Worm (Caenorhabditis elegans) whole organism, L4 larva: ENCODE results near the gene pad-2.

Experiments used
- F26F4.8 ChIP-seq: fragments of 200-800 bp; sonication (Bioruptor generic); conservative IDR thresholded peaks from 2 replicates; pipeline ENCODE4 v1.3.6; 2022; ENCODE audit warnings: missing genetic modification characterization, missing compliant biosample characterization
- R02D3.7 ChIP-seq: fragments of 150-350 bp; sonication (generic microtip); optimal IDR thresholded peaks from 3 replicates; lab custom pipeline; 2014; ENCODE audit warnings: missing biosample characterization, missing genetic modification characterization
- Y48G9A.11 ChIP-seq: fragments of 200-800 bp; sonication (Bioruptor generic); IDR thresholded peaks from 2 replicates; pipeline ENCODE4 v1.3.6; 2022; ENCODE audit warnings: missing genetic modification reagents, missing genetic modification characterization, missing compliant biosample characterization
- Y5F2A.4 ChIP-seq: fragments of 200-800 bp; sonication (Bioruptor generic); optimal IDR thresholded peaks from 2 replicates; lab custom pipeline; 2018; ENCODE audit warnings: mild to moderate bottlenecking, missing genetic modification characterization, missing compliant biosample characterization
- aha-1 ChIP-seq: fragments of 150-350 bp; peaks from one replicate; lab custom pipeline; 2014; ENCODE audit warnings: missing biosample characterization, missing genetic modification characterization
- aly-2 ChIP-seq: sonication (generic microtip); optimal IDR thresholded peaks from 2 replicates; lab custom pipeline; 2018; ENCODE audit warnings: missing biosample characterization, missing genetic modification characterization
- arid-1 ChIP-seq: fragments of 200-800 bp; sonication (Bioruptor generic); conservative IDR thresholded peaks from 2 replicates; pipeline ENCODE4 v1.3.6; 2022; ENCODE audit warnings: missing genetic modification reagents, missing genetic modification characterization, missing compliant biosample characterization
- attf-4 ChIP-seq: sonication (generic microtip); optimal IDR thresholded peaks from 3 replicates; lab custom pipeline; 2017; ENCODE audit warnings: missing biosample characterization, missing genetic modification characterization
- ceh-20 ChIP-seq: fragments of 200-800 bp; sonication (Bioruptor generic); IDR thresholded peaks from 2 replicates; pipeline ENCODE4 v1.3.6; 2022; ENCODE audit warnings: missing genetic modification reagents, missing genetic modification characterization, missing compliant biosample characterization
- ceh-32 ChIP-seq: sonication (generic microtip); optimal IDR thresholded peaks from 2 replicates; lab custom pipeline; 2016; ENCODE audit warnings: mild to moderate bottlenecking, missing genetic modification characterization, missing compliant biosample characterization; ENCODE audit not compliant: poor library complexity
- ceh-44 ChIP-seq: fragments of 200-800 bp; sonication (Bioruptor generic); IDR thresholded peaks from 2 replicates; pipeline ENCODE4 v1.3.6; 2022; ENCODE audit warnings: missing genetic modification reagents, missing genetic modification characterization, missing compliant biosample characterization
- cey-2 ChIP-seq: sonication (generic microtip); optimal IDR thresholded peaks from 3 replicates; lab custom pipeline; 2017; ENCODE audit warnings: missing genetic modification characterization, mild to moderate bottlenecking, missing compliant biosample characterization, antibody characterized with exemption, borderline replicate concordance; ENCODE audit not compliant: insufficient read depth
- daf-12 ChIP-seq: fragments of 150-350 bp; optimal IDR thresholded peaks from 2 replicates; lab custom pipeline; 2014; ENCODE audit warnings: missing biosample characterization, missing genetic modification reagents, missing genetic modification characterization
- daf-16 ChIP-seq, 3 experiments: sonication (generic microtip); optimal IDR thresholded peaks; 2 replicates each; lab custom pipeline; 2016 to 2017; ENCODE audit warnings: missing genetic modification characterization in 3 of 3, missing genetic modification reagents in 3 of 3, mild to moderate bottlenecking in 2 of 3, missing compliant biosample characterization in 2 of 3, missing biosample characterization in 1 of 3, moderate library complexity in 1 of 3
- dmd-6 ChIP-seq: fragments of 200-800 bp; sonication (Bioruptor generic); IDR thresholded peaks from 2 replicates; pipeline ENCODE4 v1.3.6; 2022; ENCODE audit warnings: missing genetic modification reagents, missing genetic modification characterization, missing compliant biosample characterization
- dmd-8 ChIP-seq: fragments of 200-800 bp; sonication (Bioruptor generic); IDR thresholded peaks from 2 replicates; pipeline ENCODE4 v1.3.6; 2022; ENCODE audit warnings: missing genetic modification characterization, missing compliant biosample characterization
- duxl-1 ChIP-seq: sonication (generic microtip); optimal IDR thresholded peaks from 2 replicates; lab custom pipeline; 2016; ENCODE audit warnings: mild to moderate bottlenecking, missing genetic modification characterization, moderate library complexity, missing compliant biosample characterization; ENCODE audit not compliant: poor library complexity
- dve-1 ChIP-seq: sonication (generic microtip); optimal IDR thresholded peaks from 2 replicates; lab custom pipeline; 2017; ENCODE audit warnings: antibody characterized with exemption, mild to moderate bottlenecking, missing genetic modification characterization, missing compliant biosample characterization; ENCODE audit not compliant: insufficient read depth
- egl-27 ChIP-seq: sonication (generic microtip); optimal IDR thresholded peaks from 3 replicates; lab custom pipeline; 2017; ENCODE audit warnings: missing biosample characterization, missing genetic modification reagents, missing genetic modification characterization
- hif-1 ChIP-seq, 2 experiments: sonication (generic microtip); optimal IDR thresholded peaks; 2 replicates each; lab custom pipeline; 2016 to 2017; ENCODE audit warnings: missing compliant biosample characterization in 2 of 2, missing genetic modification characterization in 2 of 2, missing genetic modification reagents in 2 of 2, missing genotype in 2 of 2, mild to moderate bottlenecking in 1 of 2
- hlh-11 ChIP-seq: fragments of 200-800 bp; sonication (Bioruptor generic); optimal IDR thresholded peaks from 2 replicates; lab custom pipeline; 2018; ENCODE audit warnings: mild to moderate bottlenecking, missing genetic modification characterization, missing compliant biosample characterization
- hlh-30 ChIP-seq: sonication (generic microtip); optimal IDR thresholded peaks from 2 replicates; lab custom pipeline; 2017; ENCODE audit warnings: antibody characterized with exemption, mild to moderate bottlenecking, missing genetic modification characterization, missing compliant biosample characterization; ENCODE audit not compliant: insufficient read depth
- lin-1 ChIP-seq: fragments of 200-800 bp; sonication (Bioruptor generic); IDR thresholded peaks from 2 replicates; pipeline ENCODE4 v1.3.6; 2022; ENCODE audit warnings: missing genetic modification reagents, missing genetic modification characterization, missing compliant biosample characterization
- lin-29 ChIP-seq: fragments of 200-800 bp; sonication (Bioruptor generic); IDR thresholded peaks from 2 replicates; pipeline ENCODE4 v1.3.6; 2022; ENCODE audit warnings: missing genetic modification reagents, missing genetic modification characterization, missing compliant biosample characterization
- lin-38 ChIP-seq: fragments of 200-800 bp; sonication (Bioruptor generic); IDR thresholded peaks from 2 replicates; pipeline ENCODE4 v1.3.6; 2022; ENCODE audit warnings: missing genetic modification reagents, missing genetic modification characterization, missing compliant biosample characterization
- lir-3 ChIP-seq: sonication (generic microtip); optimal IDR thresholded peaks from 2 replicates; lab custom pipeline; 2016; ENCODE audit warnings: mild to moderate bottlenecking, missing genetic modification characterization, missing compliant biosample characterization
- lsy-2 ChIP-seq, 2 experiments: fragments of 150-350 bp in 1 of 2; sonication (generic microtip) in 1 of 2; optimal IDR thresholded peaks; 2 replicates each; lab custom pipeline; 2014 to 2017; ENCODE audit warnings: missing biosample characterization in 2 of 2, missing genetic modification characterization in 2 of 2
- madf-5 ChIP-seq, 2 experiments: fragments of 200-800 bp; sonication (Bioruptor generic); IDR thresholded peaks; 2 replicates each; pipeline ENCODE4 v1.3.6; 2022; ENCODE audit warnings: missing compliant biosample characterization in 2 of 2, missing genetic modification characterization in 2 of 2
- mdl-1 ChIP-seq, 2 experiments: fragments of 150-350 bp in 1 of 2; sonication (generic microtip) in 1 of 2; optimal IDR thresholded peaks; 2 replicates each; lab custom pipeline; 2014 to 2017; ENCODE audit warnings: missing biosample characterization in 2 of 2, missing genetic modification characterization in 2 of 2
- mdt-29 ChIP-seq: fragments of 200-800 bp; sonication (Bioruptor generic); IDR thresholded peaks from 2 replicates; pipeline ENCODE4 v1.3.6; 2022; ENCODE audit warnings: missing genetic modification reagents, missing genetic modification characterization, missing compliant biosample characterization
- mep-1 ChIP-seq: fragments of 150-350 bp; sonication (generic microtip); optimal IDR thresholded peaks from 3 replicates; lab custom pipeline; 2014; ENCODE audit warnings: missing biosample characterization, missing genetic modification characterization
- mxl-3 ChIP-seq: fragments of 200-800 bp; sonication (Bioruptor generic); optimal IDR thresholded peaks from 2 replicates; lab custom pipeline; 2018; ENCODE audit warnings: mild to moderate bottlenecking, missing genetic modification characterization, missing compliant biosample characterization
- nhr-10 ChIP-seq: fragments of 150-350 bp; optimal IDR thresholded peaks from 2 replicates; lab custom pipeline; 2014; ENCODE audit warnings: missing biosample characterization, missing genetic modification characterization
- nhr-28 ChIP-seq: fragments of 150-350 bp; optimal IDR thresholded peaks from 2 replicates; lab custom pipeline; 2014; ENCODE audit warnings: missing biosample characterization, missing genetic modification characterization
- nhr-41 ChIP-seq: fragments of 200-800 bp; sonication (Bioruptor generic); IDR thresholded peaks from 2 replicates; pipeline ENCODE4 v1.3.6; 2022; ENCODE audit warnings: missing genetic modification reagents, missing genetic modification characterization, missing compliant biosample characterization
- nhr-48 ChIP-seq: sonication (generic microtip); optimal IDR thresholded peaks from 2 replicates; lab custom pipeline; 2016; ENCODE audit warnings: mild to moderate bottlenecking, missing genetic modification characterization, missing compliant biosample characterization
- pha-4 ChIP-seq, 2 experiments: fragments of 150-350 bp in 1 of 2; fragments of 200-800 bp in 1 of 2; sonication (Bioruptor generic) in 1 of 2; IDR thresholded peaks in 1 of 2; optimal IDR thresholded peaks in 1 of 2; 2 replicates each; pipeline versions ENCODE4 v1.3.6 to Lab custom; 2014 to 2022; ENCODE audit warnings: missing genetic modification characterization in 2 of 2, missing genetic modification reagents in 2 of 2, missing biosample characterization in 1 of 2, missing compliant biosample characterization in 1 of 2
- pqm-1 ChIP-seq: sonication (generic microtip); optimal IDR thresholded peaks from 2 replicates; lab custom pipeline; 2017; ENCODE audit warnings: missing biosample characterization, missing genetic modification characterization
- rbr-2 ChIP-seq: sonication (generic microtip); optimal IDR thresholded peaks from 2 replicates; lab custom pipeline; 2016; ENCODE audit warnings: missing genotype, missing genetic modification characterization, missing compliant biosample characterization
- spr-3 ChIP-seq: fragments of 200-800 bp; sonication (Bioruptor generic); optimal IDR thresholded peaks from 2 replicates; lab custom pipeline; 2018; ENCODE audit warnings: mild to moderate bottlenecking, missing genetic modification characterization, missing compliant biosample characterization
- tra-1 ChIP-seq: fragments of 200-800 bp; sonication (Bioruptor generic); IDR thresholded peaks from 2 replicates; pipeline ENCODE4 v1.3.6; 2022; ENCODE audit warnings: missing genetic modification reagents, missing genetic modification characterization, missing compliant biosample characterization
- vab-7 ChIP-seq: fragments of 200-800 bp; sonication (Bioruptor generic); IDR thresholded peaks from 2 replicates; pipeline ENCODE4 v1.3.6; 2022; ENCODE audit warnings: missing genetic modification reagents, missing genetic modification characterization, missing compliant biosample characterization
- zfp-2 ChIP-seq: sonication (generic microtip); optimal IDR thresholded peaks from 2 replicates; lab custom pipeline; 2016; ENCODE audit warnings: mild to moderate bottlenecking, missing genetic modification characterization, missing compliant biosample characterization
- zip-11 ChIP-seq: fragments of 200-800 bp; sonication (Bioruptor generic); IDR thresholded peaks from 2 replicates; pipeline ENCODE4 v1.3.6; 2022; ENCODE audit warnings: missing genetic modification characterization, missing compliant biosample characterization
- ztf-11 ChIP-seq: fragments of 150-350 bp; optimal IDR thresholded peaks from 2 replicates; lab custom pipeline; 2014; ENCODE audit warnings: missing biosample characterization, missing genetic modification characterization

The pad-2 gene

ce11 chrIII:10329811-10330210 is 50.9 kb downstream of the pad-2 start:
- TF ChIP-seq mep-1 (tag; lab: Kevin White, UChicago) (peak; percentile 37), nhr-41 (no peak), pqm-1 (tag; lab: Kevin White, UChicago) (peak; percentile 23), spr-3 (GFP tag; lab: Kevin White, UChicago) (no peak), R02D3.7 (tag; lab: Kevin White, UChicago) (no peak), Y5F2A.4 (GFP tag; lab: Kevin White, UChicago) (no peak), mdl-1 (tag; optimal IDR thresholded peaks at IDR 0.05; lab: Kevin White, UChicago) (peak in 1 of 2 experiments; percentile 25), ceh-20 (GFP tag; lab: Robert Waterston, UW) (no peak), egl-27 (tag; lab: Kevin White, UChicago) (no peak), zip-11 (GFP tag; lab: Robert Waterston, UW) (no peak), tra-1 (GFP tag; lab: Robert Waterston, UW) (no peak), arid-1 (GFP tag; lab: Robert Waterston, UW) (no peak), zfp-2 (tag; lab: Kevin White, UChicago) (no peak), hlh-30 (tag; lab: Kevin White, UChicago) (peak; percentile 52), attf-4 (no peak), nhr-28 (tag; lab: Kevin White, UChicago) (peak; percentile 62), dve-1 (peak; percentile 63), mdt-29 (GFP tag; lab: Robert Waterston, UW) (no peak), hlh-11 (tag; lab: Kevin White, UChicago) (peak; percentile 62), lsy-2 (tag; optimal IDR thresholded peaks at IDR 0.05; lab: Kevin White, UChicago) (peak in 1 of 2 experiments; percentile 12), dmd-8 (GFP tag; lab: Robert Waterston, UW) (no peak), daf-16 (GFP tag; optimal IDR thresholded peaks at IDR 0.05; lab: Kevin White, UChicago) (peak in 1 of 2 experiments; percentile 61), daf-16 (tag; optimal IDR thresholded peaks at IDR 0.05; lab: Kevin White, UChicago) (peak; percentile 87), lir-3 (tag; lab: Kevin White, UChicago) (no peak), mxl-3 (peak; percentile 44), lin-29 (GFP tag; lab: Robert Waterston, UW) (no peak), vab-7 (GFP tag; lab: Robert Waterston, UW) (no peak), nhr-10 (tag; lab: Kevin White, UChicago) (no peak), pha-4 (GFP tag; IDR thresholded peaks at IDR 0.05; lab: Robert Waterston, UW) (no peak), pha-4 (tag; optimal IDR thresholded peaks at IDR 0.05; lab: Kevin White, UChicago) (no peak), lin-1 (GFP tag; lab: Robert Waterston, UW) (0 out of 2 replicates have a peak, but pooled peaks have one; percentile 7), hif-1 (tag; optimal IDR thresholded peaks at IDR 0.05; lab: Kevin White, UChicago) (peak in 1 of 2 experiments; percentile 46), dmd-6 (GFP tag; lab: Robert Waterston, UW) (peak; percentile 56), ceh-32 (tag; lab: Kevin White, UChicago) (no peak), ztf-11 (tag; lab: Kevin White, UChicago) (no peak), rbr-2 (no peak)

- TF ChIP-seq aha-1 (tag; lab: Kevin White, UChicago) = no peak
- TF ChIP-seq tra-1 (GFP tag; lab: Robert Waterston, UW) = no peak
- TF ChIP-seq zip-11 (GFP tag; lab: Robert Waterston, UW) = no peak
- no peak for TF ChIP-seq madf-5 (GFP tag; IDR thresholded peaks at IDR 0.05; lab: Robert Waterston, UW)
- no peak for TF ChIP-seq lin-29 (GFP tag; lab: Robert Waterston, UW)
- no peak for TF ChIP-seq lin-38
- no peak for TF ChIP-seq daf-12 (tag; lab: Kevin White, UChicago)
- no peak for TF ChIP-seq F26F4.8 (GFP tag; lab: Robert Waterston, UW)
- TF ChIP-seq attf-4 = no peak
- no peak for TF ChIP-seq cey-2 (tag; lab: Kevin White, UChicago)
- TF ChIP-seq ztf-11 (tag; lab: Kevin White, UChicago) = no peak
- no peak for TF ChIP-seq Y48G9A.11 (GFP tag; lab: Robert Waterston, UW)
- TF ChIP-seq duxl-1 (tag; lab: Kevin White, UChicago) = no peak
- no peak for TF ChIP-seq nhr-48 (tag; lab: Kevin White, UChicago)
- TF ChIP-seq nhr-28 (tag; lab: Kevin White, UChicago) = no peak
- TF ChIP-seq ceh-20 (GFP tag; lab: Robert Waterston, UW) = no peak
- no peak for TF ChIP-seq ceh-44 (GFP tag; lab: Robert Waterston, UW)
- TF ChIP-seq aly-2 (tag; lab: Kevin White, UChicago) = no peak
Observed at ce11 chrIII:10330372-10331062, 51.6 kb downstream of the pad-2 start, which contains the start of gene nex-2. TSS of gene nex-2 (minus strand) at chrIII:10330422.
